Fruit fly (Drosophila melanogaster) whole organism, embryonic: ENCODE results near the gene Glyat.

Experiments used
- Ada2b ChIP-seq: fragments of 200-800 bp; sonication (Bioruptor generic); IDR thresholded peaks from 2 replicates; pipeline ENCODE4 v1.3.6; 2022; ENCODE audit warnings: missing biosample characterization, missing genetic modification characterization
- B-H2 ChIP-seq: fragments of 200-800 bp; sonication (Bioruptor generic); optimal IDR thresholded peaks from 2 replicates; lab custom pipeline; 2018; ENCODE audit warnings: missing biosample characterization, mild to moderate bottlenecking, missing genetic modification characterization
- Bteb2 ChIP-seq: fragments of 200-800 bp; sonication (Bioruptor generic); optimal IDR thresholded peaks from 2 replicates; lab custom pipeline; 2016; ENCODE audit warnings: missing biosample characterization, missing genetic modification characterization
- CG10654 ChIP-seq: fragments of 200-800 bp; sonication (Bioruptor generic); optimal IDR thresholded peaks from 2 replicates; lab custom pipeline; 2016; ENCODE audit warnings: missing biosample characterization, missing genetic modification characterization
- CG11247 ChIP-seq: fragments of 200-800 bp; sonication (Bioruptor generic); IDR thresholded peaks from 2 replicates; pipeline ENCODE4 v1.3.6; 2022; ENCODE audit warnings: missing biosample characterization, missing genetic modification characterization
- CG11398 ChIP-seq: fragments of 200-800 bp; sonication (Bioruptor generic); optimal IDR thresholded peaks from 2 replicates; lab custom pipeline; 2016; ENCODE audit warnings: missing biosample characterization, missing genetic modification characterization
- CG11504 ChIP-seq: fragments of 200-800 bp; sonication (Bioruptor generic); optimal IDR thresholded peaks from 3 replicates; lab custom pipeline; 2019; ENCODE audit warnings: missing biosample characterization, mild to moderate bottlenecking, missing genetic modification characterization, moderate library complexity
- CG12104 ChIP-seq: fragments of 200-800 bp; sonication (Bioruptor generic); optimal IDR thresholded peaks from 3 replicates; lab custom pipeline; 2016; ENCODE audit warnings: missing biosample characterization, missing genetic modification characterization
- CG1233 ChIP-seq: fragments of 200-800 bp; sonication (Bioruptor generic); optimal IDR thresholded peaks from 4 replicates; lab custom pipeline; 2018; ENCODE audit warnings: missing biosample characterization, mild to moderate bottlenecking, missing genetic modification characterization
- CG13894 ChIP-seq: fragments of 200-800 bp; sonication (Bioruptor generic); optimal IDR thresholded peaks from 3 replicates; lab custom pipeline; 2018; ENCODE audit warnings: missing biosample characterization, mild to moderate bottlenecking, missing genetic modification characterization, moderate library complexity
- CG14860 ChIP-seq: fragments of 200-800 bp; sonication (Bioruptor generic); IDR thresholded peaks from 3 replicates; pipeline ENCODE4 v1.3.6; 2022; ENCODE audit warnings: missing biosample characterization, missing genetic modification characterization; ENCODE audit not compliant: partially characterized antibody
- CG1603 ChIP-seq: fragments of 200-800 bp; sonication (Bioruptor generic); optimal IDR thresholded peaks from 2 replicates; lab custom pipeline; 2019; ENCODE audit warnings: missing biosample characterization, mild to moderate bottlenecking, missing genetic modification characterization, moderate library complexity
- CG17829 ChIP-seq: fragments of 200-800 bp; optimal IDR thresholded peaks from 2 replicates; lab custom pipeline; 2019; ENCODE audit warnings: missing biosample characterization, mild to moderate bottlenecking, missing genetic modification characterization, moderate library complexity
- CG18011 ChIP-seq: fragments of 200-800 bp; sonication (Bioruptor generic); optimal IDR thresholded peaks from 2 replicates; lab custom pipeline; 2017; ENCODE audit warnings: missing biosample characterization, missing genetic modification characterization, mild to moderate bottlenecking, moderate library complexity, missing genotype
- CG2875 ChIP-seq: fragments of 200-800 bp; sonication (Bioruptor generic); optimal IDR thresholded peaks from 2 replicates; lab custom pipeline; 2017; ENCODE audit warnings: missing biosample characterization, mild to moderate bottlenecking, missing genetic modification characterization, missing genetic modification reagents
- CG31365 ChIP-seq: fragments of 200-800 bp; sonication (Bioruptor generic); optimal IDR thresholded peaks from 2 replicates; lab custom pipeline; 2018; ENCODE audit warnings: missing biosample characterization, mild to moderate bottlenecking, missing genetic modification characterization
- CG31388 ChIP-seq: fragments of 200-800 bp; sonication (Bioruptor generic); optimal IDR thresholded peaks from 2 replicates; lab custom pipeline; 2016; ENCODE audit warnings: missing biosample characterization, missing genetic modification characterization
- CG5180 ChIP-seq: fragments of 200-800 bp; sonication (Bioruptor generic); optimal IDR thresholded peaks from 3 replicates; lab custom pipeline; 2017; ENCODE audit warnings: missing biosample characterization, missing genetic modification characterization, mild to moderate bottlenecking, moderate library complexity, missing genetic modification reagents
- CG6689 ChIP-seq: fragments of 200-800 bp; sonication (Bioruptor generic); IDR thresholded peaks from 2 replicates; pipeline ENCODE4 v1.3.6; 2022; ENCODE audit warnings: missing biosample characterization, missing genetic modification characterization
- CG7963 ChIP-seq: fragments of 200-800 bp; sonication (Bioruptor generic); IDR thresholded peaks from 3 replicates; pipeline ENCODE4 v1.3.6; 2022; ENCODE audit warnings: missing biosample characterization, missing genetic modification characterization; ENCODE audit not compliant: partially characterized antibody
- Fer3 ChIP-seq: fragments of 200-800 bp; sonication (Bioruptor generic); optimal IDR thresholded peaks from 2 replicates; lab custom pipeline; 2018; ENCODE audit warnings: missing biosample characterization, mild to moderate bottlenecking, missing genetic modification characterization, moderate library complexity
- HHEX ChIP-seq: fragments of 200-800 bp; sonication (Bioruptor generic); optimal IDR thresholded peaks from 3 replicates; lab custom pipeline; 2017; ENCODE audit warnings: missing biosample characterization, mild to moderate bottlenecking, missing genetic modification characterization, missing genetic modification reagents
- Hmx ChIP-seq: fragments of 200-800 bp; sonication (Bioruptor generic); optimal IDR thresholded peaks from 2 replicates; lab custom pipeline; 2016; ENCODE audit warnings: missing biosample characterization, missing genetic modification characterization
- Hr3 ChIP-seq: fragments of 200-800 bp; sonication (Bioruptor generic); optimal IDR thresholded peaks from 3 replicates; lab custom pipeline; 2016; ENCODE audit warnings: missing biosample characterization, missing genetic modification characterization
- Myb ChIP-seq: fragments of 200-800 bp; sonication (Bioruptor generic); optimal IDR thresholded peaks from 2 replicates; lab custom pipeline; 2016; ENCODE audit warnings: missing biosample characterization, missing genetic modification characterization
- NfI ChIP-seq: fragments of 200-800 bp; sonication (Bioruptor generic); optimal IDR thresholded peaks from 3 replicates; lab custom pipeline; 2018; ENCODE audit warnings: missing biosample characterization, mild to moderate bottlenecking, missing genetic modification characterization, moderate library complexity
- Rx ChIP-seq: fragments of 200-800 bp; sonication (Bioruptor generic); IDR thresholded peaks from 2 replicates; pipeline ENCODE4 v1.3.6; 2022; ENCODE audit warnings: missing biosample characterization, missing genetic modification characterization
- Usf ChIP-seq: fragments of 200-800 bp; sonication (Bioruptor generic); optimal IDR thresholded peaks from 2 replicates; lab custom pipeline; 2017; ENCODE audit warnings: missing genotype, missing biosample characterization, missing genetic modification characterization
- abd-A ChIP-seq: fragments of 200-800 bp; sonication (Bioruptor generic); optimal IDR thresholded peaks from 3 replicates; lab custom pipeline; 2019; ENCODE audit warnings: missing biosample characterization, mild to moderate bottlenecking, missing genetic modification characterization, moderate library complexity
- az2 ChIP-seq: fragments of 200-800 bp; sonication (Bioruptor generic); optimal IDR thresholded peaks from 3 replicates; lab custom pipeline; 2016; ENCODE audit warnings: missing biosample characterization, missing genetic modification characterization
- bbx ChIP-seq: fragments of 200-800 bp; sonication (Bioruptor generic); IDR thresholded peaks from 2 replicates; pipeline ENCODE4 v1.3.6; 2022; ENCODE audit warnings: missing biosample characterization, missing genetic modification characterization; ENCODE audit not compliant: partially characterized antibody
- chinmo ChIP-seq: fragments of 200-800 bp; sonication (Bioruptor generic); IDR thresholded peaks from 4 replicates; pipeline ENCODE4 v1.3.6; 2022; ENCODE audit warnings: missing biosample characterization, missing genetic modification characterization; ENCODE audit not compliant: partially characterized antibody
- dati ChIP-seq: fragments of 200-800 bp; sonication (Bioruptor generic); IDR thresholded peaks from 2 replicates; pipeline ENCODE4 v1.3.6; 2022; ENCODE audit warnings: missing biosample characterization, missing genetic modification characterization
- esg ChIP-seq: fragments of 200-800 bp; sonication (Bioruptor generic); conservative IDR thresholded peaks from 2 replicates; pipeline ENCODE4 v1.3.6; 2022; ENCODE audit warnings: missing biosample characterization, missing genetic modification characterization
- gce ChIP-seq: fragments of 200-800 bp; sonication (Bioruptor generic); IDR thresholded peaks from 3 replicates; pipeline ENCODE4 v1.3.6; 2022; ENCODE audit warnings: missing biosample characterization, missing genetic modification characterization
- gro ChIP-seq: fragments of 200-800 bp; sonication (Bioruptor generic); optimal IDR thresholded peaks from 2 replicates; lab custom pipeline; 2016; ENCODE audit warnings: missing biosample characterization, missing genetic modification characterization
- jing ChIP-seq: fragments of 200-800 bp; sonication (Bioruptor generic); optimal IDR thresholded peaks from 2 replicates; lab custom pipeline; 2018; ENCODE audit warnings: missing biosample characterization, mild to moderate bottlenecking, missing genetic modification characterization
- kni ChIP-seq: fragments of 200-800 bp; sonication (Bioruptor generic); optimal IDR thresholded peaks from 3 replicates; lab custom pipeline; 2017; ENCODE audit warnings: mild to moderate bottlenecking, missing biosample characterization, missing genetic modification reagents, missing genetic modification characterization
- lov ChIP-seq, 2 experiments: fragments of 200-800 bp in 1 of 2; fragments of >200 bp in 1 of 2; sonication (Bioruptor generic) in 1 of 2; IDR thresholded peaks in 1 of 2; optimal IDR thresholded peaks in 1 of 2; 2 replicates in 1 of 2; 3 replicates in 1 of 2; pipeline versions ENCODE4 v1.3.6 to Lab custom; 2017 to 2022; ENCODE audit warnings: missing biosample characterization in 1 of 2, missing genetic modification characterization in 1 of 2
- p53 ChIP-seq: fragments of 200-800 bp; sonication (Bioruptor generic); optimal IDR thresholded peaks from 2 replicates; lab custom pipeline; 2016; ENCODE audit warnings: missing biosample characterization, missing genetic modification characterization
- phol ChIP-seq: fragments of 200-800 bp; sonication (Bioruptor generic); optimal IDR thresholded peaks from 3 replicates; lab custom pipeline; 2018; ENCODE audit warnings: missing biosample characterization, mild to moderate bottlenecking, missing genetic modification characterization, moderate library complexity
- psq ChIP-seq: fragments of 200-800 bp; sonication (Bioruptor generic); optimal IDR thresholded peaks from 2 replicates; lab custom pipeline; 2017; ENCODE audit warnings: missing biosample characterization, missing genetic modification characterization
- run ChIP-seq: fragments of 200-800 bp; sonication (Bioruptor generic); optimal IDR thresholded peaks from 3 replicates; lab custom pipeline; 2018; ENCODE audit warnings: missing biosample characterization, mild to moderate bottlenecking, missing genetic modification characterization
- sim ChIP-seq: fragments of 200-800 bp; sonication (Bioruptor generic); IDR thresholded peaks from 2 replicates; pipeline ENCODE4 v1.3.6; 2022; ENCODE audit warnings: missing biosample characterization, missing genetic modification characterization
- stwl ChIP-seq: fragments of 200-800 bp; sonication (Bioruptor generic); optimal IDR thresholded peaks from 3 replicates; lab custom pipeline; 2018; ENCODE audit warnings: missing biosample characterization, mild to moderate bottlenecking, missing genetic modification characterization, moderate library complexity
- tio ChIP-seq: fragments of 200-800 bp; sonication (Bioruptor generic); optimal IDR thresholded peaks from 2 replicates; lab custom pipeline; 2017; ENCODE audit warnings: missing biosample characterization, missing genetic modification characterization, inconsistent platforms
- tna ChIP-seq: fragments of 200-800 bp; sonication (Bioruptor generic); IDR thresholded peaks from 2 replicates; pipeline ENCODE4 v1.3.6; 2022; ENCODE audit warnings: missing biosample characterization, missing genetic modification characterization; ENCODE audit not compliant: partially characterized antibody
- toy ChIP-seq: fragments of 200-800 bp; sonication (Bioruptor generic); IDR thresholded peaks from 2 replicates; pipeline ENCODE4 v1.3.6; 2022; ENCODE audit warnings: missing biosample characterization, missing genetic modification characterization
- yki ChIP-seq: fragments of >200 bp; optimal IDR thresholded peaks from 3 replicates; lab custom pipeline; 2018
- zen ChIP-seq: fragments of 200-800 bp; sonication (Bioruptor generic); optimal IDR thresholded peaks from 3 replicates; lab custom pipeline; 2018; ENCODE audit warnings: missing biosample characterization, mild to moderate bottlenecking, missing genetic modification characterization, moderate library complexity
- zen2 ChIP-seq: fragments of 200-800 bp; sonication (Bioruptor generic); IDR thresholded peaks from 3 replicates; pipeline ENCODE4 v1.3.6; 2022; ENCODE audit warnings: missing biosample characterization, missing genetic modification characterization; ENCODE audit not compliant: partially characterized antibody

Glyat gene

dm6 chr2L:7976738-7977137 is 33.7 kb downstream of the Glyat start (continued):
- TF ChIP-seq CG18011 (GFP tag; lab: Kevin White, UChicago) (no peak), CG31388 (GFP tag; lab: Kevin White, UChicago) (no peak), Hmx (GFP tag; lab: Kevin White, UChicago) (no peak), yki (lab: Kevin White, UChicago) (no peak), CG7963 (GFP tag; lab: Robert Waterston, UW) (no peak), CG5180 (no peak), p53 (GFP tag; lab: Kevin White, UChicago) (no peak), dati (GFP tag; lab: Robert Waterston, UW) (no peak), CG1233 (GFP tag; lab: Kevin White, UChicago) (no peak), lov (optimal IDR thresholded peaks at IDR 0.05; lab: Kevin White, UChicago) (no peak), lov (GFP tag; IDR thresholded peaks at IDR 0.05; lab: Robert Waterston, UW) (0 out of 3 replicates have a peak, but pooled peaks have one; percentile 45), NfI (GFP tag; lab: Kevin White, UChicago) (no peak), zen (tag; lab: Kevin White, UChicago) (no peak), esg (no peak), B-H2 (no peak), CG13894 (tag; lab: Kevin White, UChicago) (no peak), CG10654 (GFP tag; lab: Kevin White, UChicago) (no peak), gro (GFP tag; lab: Kevin White, UChicago) (no peak), CG12104 (GFP tag; lab: Kevin White, UChicago) (no peak), CG11504 (tag; lab: Kevin White, UChicago) (no peak), CG11247 (GFP tag; lab: Robert Waterston, UW) (no peak), CG17829 (no peak), Fer3 (tag; lab: Kevin White, UChicago) (no peak), gce (GFP tag; lab: Robert Waterston, UW) (no peak), CG31365 (tag; lab: Kevin White, UChicago) (no peak), run (no peak), Bteb2 (GFP tag; lab: Kevin White, UChicago) (no peak), sim (no peak), stwl (tag; lab: Kevin White, UChicago) (no peak), Myb (GFP tag; lab: Kevin White, UChicago) (no peak), toy (GFP tag; lab: Robert Waterston, UW) (no peak), az2 (GFP tag; lab: Kevin White, UChicago) (no peak), CG2875 (GFP tag; lab: Kevin White, UChicago) (no peak), zen2 (no peak), tna (no peak), jing (GFP tag; lab: Kevin White, UChicago) (no peak), CG14860 (GFP tag; lab: Robert Waterston, UW) (no peak), psq (GFP tag; lab: Kevin White, UChicago) (no peak), tio (no peak), kni (no peak), CG11398 (GFP tag; lab: Kevin White, UChicago) (no peak), bbx (no peak), chinmo (GFP tag; lab: Robert Waterston, UW) (peak; percentile 86; the same call in 2 of the 4 replicates), CG1603 (tag; lab: Kevin White, UChicago) (no peak), Usf (GFP tag; lab: Kevin White, UChicago) (no peak), phol (tag; lab: Kevin White, UChicago) (no peak), Rx (GFP tag; lab: Robert Waterston, UW) (no peak), CG6689 (GFP tag; lab: Robert Waterston, UW) (no peak), Ada2b (GFP tag; lab: Robert Waterston, UW) (no peak), Hr3 (GFP tag; lab: Kevin White, UChicago) (no peak), abd-A (peak; percentile 8), HHEX (no peak)
